Fruit fly (Drosophila melanogaster) whole organism, embryonic: Measurements from ENCODE around the gene kek6.

Source experiments
- Aef1 ChIP-seq: fragments of 200-800 bp; sonication (Bioruptor generic); IDR thresholded peaks from 3 replicates; pipeline ENCODE4 v1.3.6; 2022; ENCODE audit warnings: missing biosample characterization, missing genetic modification characterization
- CG18764 ChIP-seq: fragments of 200-800 bp; sonication (Bioruptor generic); optimal IDR thresholded peaks from 3 replicates; lab custom pipeline; 2016; ENCODE audit warnings: missing biosample characterization, missing genetic modification characterization
- CG2202 ChIP-seq: fragments of 200-800 bp; sonication (Bioruptor generic); optimal IDR thresholded peaks from 2 replicates; lab custom pipeline; 2018; ENCODE audit warnings: missing biosample characterization, mild to moderate bottlenecking, missing genetic modification characterization
- CG8359 ChIP-seq: fragments of 200-800 bp; sonication (Bioruptor generic); optimal IDR thresholded peaks from 2 replicates; lab custom pipeline; 2017; ENCODE audit warnings: missing biosample characterization, mild to moderate bottlenecking, missing genetic modification characterization, borderline replicate concordance
- Gsc ChIP-seq: fragments of 200-800 bp; sonication (Bioruptor generic); IDR thresholded peaks from 2 replicates; pipeline ENCODE4 v1.3.6; 2022; ENCODE audit warnings: missing biosample characterization, missing genetic modification characterization
- Kr ChIP-seq: fragments of 200-800 bp; sonication (Bioruptor generic); optimal IDR thresholded peaks from 2 replicates; lab custom pipeline; 2017; ENCODE audit warnings: missing biosample characterization, mild to moderate bottlenecking, missing genetic modification characterization
- Side ChIP-seq: fragments of 200-800 bp; sonication (Bioruptor generic); optimal IDR thresholded peaks from 2 replicates; lab custom pipeline; 2016; ENCODE audit warnings: missing biosample characterization, missing genetic modification characterization
- cas ChIP-seq: fragments of 200-800 bp; sonication (Bioruptor generic); IDR thresholded peaks from 2 replicates; pipeline ENCODE4 v1.3.6; 2022; ENCODE audit warnings: missing biosample characterization, missing genetic modification characterization
- fd3F ChIP-seq: fragments of 200-800 bp; sonication (Bioruptor generic); optimal IDR thresholded peaks from 2 replicates; lab custom pipeline; 2018; ENCODE audit warnings: missing biosample characterization, mild to moderate bottlenecking, missing genetic modification characterization, moderate library complexity
- h ChIP-seq: fragments of >200 bp; optimal IDR thresholded peaks from 2 replicates; lab custom pipeline; 2017
- psq ChIP-seq: fragments of 200-800 bp; sonication (Bioruptor generic); optimal IDR thresholded peaks from 2 replicates; lab custom pipeline; 2017; ENCODE audit warnings: missing biosample characterization, missing genetic modification characterization
- run ChIP-seq: fragments of 200-800 bp; sonication (Bioruptor generic); optimal IDR thresholded peaks from 3 replicates; lab custom pipeline; 2018; ENCODE audit warnings: missing biosample characterization, mild to moderate bottlenecking, missing genetic modification characterization
- twi ChIP-seq: fragments of 200-800 bp; optimal IDR thresholded peaks from 2 replicates; lab custom pipeline; 2019; ENCODE audit warnings: missing biosample characterization, mild to moderate bottlenecking, missing genetic modification characterization, moderate library complexity

DNA sequence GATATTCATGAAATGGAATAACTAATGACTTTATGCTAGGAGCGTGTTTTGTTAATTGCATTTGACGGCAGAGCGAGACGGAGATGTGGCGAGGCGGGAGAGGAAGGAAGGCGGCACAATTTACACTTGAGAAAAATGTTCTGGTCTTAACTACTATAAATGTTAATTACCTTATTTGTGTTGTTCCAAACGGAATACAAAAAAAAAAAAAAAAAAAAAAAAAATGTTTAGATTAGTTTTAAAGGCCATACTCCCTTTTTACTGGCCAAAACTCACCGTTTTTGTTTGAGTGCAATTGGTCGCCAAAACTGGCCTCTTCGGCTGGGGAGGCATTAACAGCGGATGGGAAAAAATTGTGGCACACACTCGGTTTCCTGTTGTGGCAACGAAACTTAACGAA lies 5.2 kb downstream of the kek6 start:
- TF ChIP-seq CG8359 (GFP tag; lab: Kevin White, UChicago) (no peak), fd3F (GFP tag; lab: Kevin White, UChicago) (no peak), Gsc (GFP tag; lab: Robert Waterston, UW) (no peak), Aef1 (GFP tag; lab: Robert Waterston, UW) (no peak), Side (GFP tag; lab: Kevin White, UChicago) (no peak), run (tag; lab: Kevin White, UChicago) (no peak), Kr (GFP tag; lab: Kevin White, UChicago) (no peak), psq (GFP tag; lab: Kevin White, UChicago) (no peak), h (lab: Kevin White, UChicago) (no peak), twi (no peak), CG2202 (tag; lab: Kevin White, UChicago) (no peak), cas (GFP tag; lab: Robert Waterston, UW) (no peak), CG18764 (GFP tag; lab: Kevin White, UChicago) (no peak)
